Worm (Caenorhabditis elegans) whole organism, midembryonic: Measurements from ENCODE around the gene act-1.

Experiments
- flt-1 ChIP-seq: fragments of 200-800 bp; sonication (Bioruptor generic); IDR thresholded peaks from 2 replicates; pipeline ENCODE4 v1.3.6; 2022; ENCODE audit warnings: missing genetic modification characterization, missing compliant biosample characterization
- ztf-23 ChIP-seq: fragments of 200-800 bp; sonication (Bioruptor generic); IDR thresholded peaks from 2 replicates; pipeline ENCODE4 v1.3.6; 2022; ENCODE audit warnings: missing genetic modification reagents, missing genetic modification characterization, missing compliant biosample characterization
- ztf-29 ChIP-seq: fragments of 200-800 bp; sonication (Bioruptor generic); IDR thresholded peaks from 2 replicates; pipeline ENCODE4 v1.3.6; 2022; ENCODE audit warnings: missing genetic modification reagents, missing genetic modification characterization, missing compliant biosample characterization

DNA sequence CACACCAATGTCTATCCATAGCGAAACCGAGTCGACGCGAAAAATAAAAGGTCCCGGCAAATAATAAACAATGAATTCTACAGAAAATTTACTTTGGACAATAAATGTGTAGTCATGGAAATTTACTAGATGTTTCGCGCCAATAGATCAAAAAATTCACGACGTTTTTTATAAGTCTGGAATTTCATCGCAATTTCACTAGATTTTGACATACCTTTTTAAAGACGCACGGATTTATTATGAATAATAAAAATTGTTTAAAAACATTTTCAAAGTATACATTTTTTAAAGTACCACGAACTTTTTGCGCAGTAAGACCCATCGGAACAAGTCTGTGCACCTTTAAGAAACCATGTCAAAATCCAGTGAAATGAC, 4.8 kb upstream of the act-1 start:
- TF ChIP-seq ztf-23 (GFP tag; lab: Robert Waterston, UW) (no peak), ztf-29 (GFP tag; lab: Robert Waterston, UW) (no peak), flt-1 (GFP tag; lab: Robert Waterston, UW) (no peak)
